Fruit fly (Drosophila melanogaster): ENCODE measurements around the gene hec.

DNA sequence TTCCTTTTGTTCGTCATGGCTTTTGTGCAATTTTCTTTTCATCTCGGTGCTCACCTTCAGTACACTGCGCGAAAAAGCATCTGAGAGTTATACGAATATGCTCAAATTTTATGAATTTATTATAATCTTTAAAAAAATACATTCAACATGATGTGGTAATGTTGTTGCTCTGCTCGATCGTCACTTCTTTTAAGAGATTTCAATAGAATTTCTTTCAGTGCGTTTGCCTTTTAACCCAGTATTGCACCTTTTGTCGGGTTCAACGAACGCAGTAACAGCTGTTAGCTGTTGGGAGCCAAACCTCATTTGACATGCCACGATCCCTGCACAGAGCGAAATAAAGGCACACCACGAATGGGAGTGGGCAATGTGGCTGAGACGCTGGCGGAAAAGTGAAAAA, 17.3 kb downstream of the hec start:
- TF ChIP-seq Sin3A (optimal IDR thresholded peaks at IDR 0.05) (no peak), insv (optimal IDR thresholded peaks at IDR 0.05) (no peak), h (optimal IDR thresholded peaks at IDR 0.05) (no peak)

Measured in Kc167 (cell line).